Worm (Caenorhabditis elegans): ENCODE measurements around the gene F37A4.1.
A peak's percentile ranks its signal among the peaks of the same experiment; 100 is the strongest.

F37A4.1 gene

DNA sequence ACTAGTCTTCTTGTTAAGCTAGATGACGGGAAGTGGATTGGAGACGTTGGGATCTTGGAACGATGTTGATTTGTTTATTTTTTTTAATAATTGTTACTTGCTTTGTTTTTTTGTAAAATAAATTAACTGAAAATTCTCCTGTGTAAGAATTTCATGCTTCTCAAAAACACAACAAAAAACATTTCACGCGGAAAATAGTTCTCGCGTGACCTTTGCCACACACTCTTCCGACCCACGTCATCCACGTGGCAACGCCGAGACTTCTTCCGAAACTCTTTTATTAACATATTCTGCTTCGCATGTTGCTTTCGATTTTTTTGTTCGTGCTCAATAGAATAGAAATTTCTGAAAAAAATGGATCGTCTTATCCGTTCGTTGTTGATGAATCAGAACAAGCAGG is 11.6 kb upstream of the F37A4.1 start, which contains the start of gene F37A4.5:
Gene F37A4.5 (plus strand): TSS at position 301 of the 400 bp plus-strand sequence.
- TF ChIP-seq ceh-28 (tag; optimal IDR thresholded peaks at IDR 0.05) (no peak), nhr-23 (tag; optimal IDR thresholded peaks at IDR 0.05) (no peak), ceh-9 (tag; optimal IDR thresholded peaks at IDR 0.05) (no peak), egl-5 (tag; optimal IDR thresholded peaks at IDR 0.05) (no peak), nhr-12 (tag; optimal IDR thresholded peaks at IDR 0.05) (no peak), fos-1 (tag; optimal IDR thresholded peaks at IDR 0.05) (no peak), sea-2 (GFP tag; optimal IDR thresholded peaks at IDR 0.05) (no peak), elt-3 (tag; optimal IDR thresholded peaks at IDR 0.05) (no peak), daf-12 (tag; optimal IDR thresholded peaks at IDR 0.05) (no peak), nhr-76 (tag; optimal IDR thresholded peaks at IDR 0.05) (no peak)

DNA sequence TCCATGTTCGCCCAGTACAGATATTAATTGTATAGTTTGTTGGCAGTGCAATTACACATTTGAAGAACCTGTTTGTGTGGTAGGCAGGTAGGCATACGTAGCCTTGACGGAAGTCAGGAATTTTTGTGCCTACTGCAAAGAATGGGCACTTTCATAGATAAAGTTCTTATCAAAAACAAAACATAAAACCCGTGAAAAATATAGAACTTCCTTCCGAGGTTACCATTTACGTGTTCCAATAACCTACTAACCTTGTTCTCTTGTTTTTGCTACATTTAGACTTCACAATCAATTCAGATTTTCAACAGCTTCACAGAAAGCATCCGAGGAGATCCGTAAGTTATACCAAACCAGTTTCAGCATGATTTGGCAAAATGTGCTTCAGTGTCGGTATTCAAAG is 9.9 kb upstream of the F37A4.1 start, which contains the start of gene F37A4.4:
Gene F37A4.4 (plus strand): TSS at position 301 of the 400 bp plus-strand sequence.
- TF ChIP-seq pqm-1 (tag; optimal IDR thresholded peaks at IDR 0.05): no peak
- TF ChIP-seq nhr-11 (tag; optimal IDR thresholded peaks at IDR 0.05): no peak
- TF ChIP-seq ceh-82 (tag; optimal IDR thresholded peaks at IDR 0.05): no peak
- TF ChIP-seq skn-1 (tag; optimal IDR thresholded peaks at IDR 0.05): no peak
- TF ChIP-seq jun-1 (tag; optimal IDR thresholded peaks at IDR 0.05): no peak
- no peak for TF ChIP-seq R02D3.7 (tag; optimal IDR thresholded peaks at IDR 0.05)
- no peak for TF ChIP-seq ama-1 (optimal IDR thresholded peaks at IDR 0.05)
- no peak for TF ChIP-seq lin-39 (tag; optimal IDR thresholded peaks at IDR 0.05)
- no peak for TF ChIP-seq nhr-43 (tag; optimal IDR thresholded peaks at IDR 0.05; ENCODE audit: poor library complexity, severe bottlenecking)
- TF ChIP-seq daf-12 (tag; optimal IDR thresholded peaks at IDR 0.05): no peak
- no peak for TF ChIP-seq tbx-2 (tag; optimal IDR thresholded peaks at IDR 0.05)
- no peak for TF ChIP-seq fos-1 (tag; optimal IDR thresholded peaks at IDR 0.05)

DNA sequence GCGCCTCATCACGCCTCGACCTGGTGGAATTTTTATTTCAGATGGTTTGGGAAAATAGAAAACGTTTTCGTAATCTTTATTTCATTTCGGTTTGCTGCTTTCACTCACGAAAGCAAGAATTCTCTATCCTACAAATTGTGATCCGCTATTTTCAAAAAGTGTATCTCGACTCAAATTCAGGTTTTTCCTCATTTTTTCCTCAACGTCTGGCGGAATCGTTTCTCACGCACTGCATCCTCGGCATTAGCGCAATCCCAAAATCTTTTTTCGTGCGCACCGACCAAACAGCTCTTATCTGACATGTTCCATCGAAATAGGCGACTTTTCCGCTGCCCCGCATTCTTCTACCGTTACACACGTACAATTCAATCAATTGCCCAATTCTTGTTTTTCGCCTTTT is 4.9 kb upstream of the F37A4.1 start, which contains the start of gene F37A4.3:
Gene F37A4.3 (plus strand): TSS at position 301 of the 400 bp plus-strand sequence.
- TF ChIP-seq pqm-1 (tag; optimal IDR thresholded peaks at IDR 0.05): no peak
- TF ChIP-seq ceh-16 (tag; optimal IDR thresholded peaks at IDR 0.05): no peak
- TF ChIP-seq nhr-43 (tag; optimal IDR thresholded peaks at IDR 0.05; ENCODE audit: poor library complexity, severe bottlenecking): no peak
- TF ChIP-seq jun-1 (tag; optimal IDR thresholded peaks at IDR 0.05): no peak
- TF ChIP-seq unc-39 (tag; optimal IDR thresholded peaks at IDR 0.05): no peak
- TF ChIP-seq unc-62 (GFP tag; optimal IDR thresholded peaks at IDR 0.05): no peak
- TF ChIP-seq ztf-4 (tag; optimal IDR thresholded peaks at IDR 0.05): no peak
- no peak for TF ChIP-seq nhr-12 (tag; optimal IDR thresholded peaks at IDR 0.05)
- no peak for TF ChIP-seq aly-2 (tag; optimal IDR thresholded peaks at IDR 0.05)
- no peak for TF ChIP-seq lin-15B (tag; optimal IDR thresholded peaks at IDR 0.05)
- no peak for TF ChIP-seq nfya-1 (tag; optimal IDR thresholded peaks at IDR 0.05; ENCODE audit: insufficient read depth)
- no peak for TF ChIP-seq elt-2 (tag; optimal IDR thresholded peaks at IDR 0.05)
- no peak for TF ChIP-seq nhr-67 (tag; optimal IDR thresholded peaks at IDR 0.05)
- no peak for TF ChIP-seq ZK546.5 (tag; optimal IDR thresholded peaks at IDR 0.05)
- no peak for TF ChIP-seq ceh-9 (tag; optimal IDR thresholded peaks at IDR 0.05)
- no peak for TF ChIP-seq ceh-28 (tag; optimal IDR thresholded peaks at IDR 0.05)
- TF ChIP-seq nhr-237 (tag; optimal IDR thresholded peaks at IDR 0.05): no peak

DNA sequence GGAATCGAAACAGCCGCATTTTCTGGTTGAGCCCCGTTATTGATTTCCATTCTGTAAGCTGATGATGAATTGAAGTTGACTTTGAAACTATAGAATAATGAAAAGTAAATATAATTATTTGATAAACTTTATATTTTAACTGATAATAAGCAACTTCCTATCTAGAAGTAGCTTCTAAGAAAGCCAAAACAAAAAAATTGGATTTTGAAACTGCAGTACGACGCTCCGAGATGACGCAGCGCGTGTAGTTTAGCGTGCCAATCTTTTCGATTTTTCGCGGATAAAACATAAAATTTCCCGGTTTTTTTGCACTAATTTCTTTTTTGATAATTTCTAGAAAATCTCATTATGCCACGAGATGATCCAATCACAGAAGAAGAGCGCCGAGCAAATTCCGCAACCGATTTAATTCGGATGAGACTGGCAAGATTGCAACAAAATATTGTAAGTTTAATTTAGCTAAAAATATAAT is 945 bp upstream of the F37A4.1 start, which contains the start of the genes bath-41 and F37A4.2:
Gene bath-41 (minus strand): TSS at position 51 of the 472 bp plus-strand sequence.
Gene F37A4.2 (plus strand): TSS at position 247 of the 472 bp plus-strand sequence.
- TF ChIP-seq lin-15B (tag; optimal IDR thresholded peaks at IDR 0.05) (peak; percentile 26), nhr-23 (tag; optimal IDR thresholded peaks at IDR 0.05) (peak; percentile 17), sea-2 (GFP tag; optimal IDR thresholded peaks at IDR 0.05) (no peak), ZK546.5 (tag; optimal IDR thresholded peaks at IDR 0.05) (no peak)

DNA sequence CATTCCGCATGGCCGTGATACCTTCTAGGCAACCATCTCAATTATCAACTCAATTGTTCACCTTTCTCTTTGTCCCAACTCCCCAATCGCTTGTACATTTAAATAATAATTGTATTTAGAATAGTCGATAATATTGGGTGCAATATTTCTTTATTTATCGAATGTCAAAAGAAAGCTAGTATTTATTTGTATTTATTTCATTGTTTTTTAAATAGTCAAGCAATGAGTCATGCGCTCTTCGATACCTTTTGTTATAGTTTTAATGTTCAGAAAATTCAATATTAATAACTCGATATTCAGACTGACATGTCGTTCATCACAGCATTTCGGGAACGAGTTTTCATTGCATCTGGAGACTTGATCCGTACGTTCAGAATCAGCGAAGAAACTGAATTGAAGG is 2.3 kb downstream of the F37A4.1 start, which contains the start of gene wdr-4:
Gene wdr-4 (plus strand): TSS at position 301 of the 400 bp plus-strand sequence.
- TF ChIP-seq ceh-16 (tag; optimal IDR thresholded peaks at IDR 0.05) (no peak), lin-15B (tag; optimal IDR thresholded peaks at IDR 0.05) (no peak), fkh-2 (tag; optimal IDR thresholded peaks at IDR 0.05) (no peak), daf-12 (tag; optimal IDR thresholded peaks at IDR 0.05) (no peak), ceh-82 (tag; optimal IDR thresholded peaks at IDR 0.05) (no peak), nhr-77 (tag; optimal IDR thresholded peaks at IDR 0.05) (no peak), nhr-11 (tag; optimal IDR thresholded peaks at IDR 0.05) (no peak), unc-39 (tag; optimal IDR thresholded peaks at IDR 0.05) (no peak), nhr-12 (tag; optimal IDR thresholded peaks at IDR 0.05) (no peak), elt-2 (tag; optimal IDR thresholded peaks at IDR 0.05) (no peak), nfya-1 (tag; optimal IDR thresholded peaks at IDR 0.05; ENCODE audit: insufficient read depth) (no peak)
